Fruit fly (Drosophila melanogaster) whole organism, embryonic: ENCODE data around the gene CG9184.

Experiments
- CG10274 ChIP-seq: fragments of 200-800 bp; sonication (Bioruptor generic); optimal IDR thresholded peaks from 3 replicates; lab custom pipeline; 2017; ENCODE audit warnings: missing biosample characterization, mild to moderate bottlenecking, missing genetic modification characterization
- CG10959 ChIP-seq: fragments of 200-800 bp; sonication (Bioruptor generic); IDR thresholded peaks from 2 replicates; pipeline ENCODE4 v1.3.6; 2022; ENCODE audit warnings: missing biosample characterization, missing genetic modification characterization
- CG11093 ChIP-seq: fragments of 200-800 bp; sonication (Bioruptor generic); IDR thresholded peaks from 3 replicates; pipeline ENCODE4 v1.3.6; 2022; ENCODE audit warnings: missing biosample characterization, missing genetic modification characterization
- CG11723 ChIP-seq: fragments of 200-800 bp; sonication (Bioruptor generic); optimal IDR thresholded peaks from 2 replicates; lab custom pipeline; 2017; ENCODE audit warnings: missing biosample characterization, mild to moderate bottlenecking, missing genetic modification characterization
- CG1233 ChIP-seq: fragments of 200-800 bp; sonication (Bioruptor generic); optimal IDR thresholded peaks from 4 replicates; lab custom pipeline; 2018; ENCODE audit warnings: missing biosample characterization, mild to moderate bottlenecking, missing genetic modification characterization
- CG13296 ChIP-seq: fragments of 200-800 bp; sonication (Bioruptor generic); optimal IDR thresholded peaks from 3 replicates; lab custom pipeline; 2018; ENCODE audit warnings: missing biosample characterization, mild to moderate bottlenecking, missing genetic modification characterization
- CG15269 ChIP-seq: fragments of 200-800 bp; sonication (Bioruptor generic); optimal IDR thresholded peaks from 2 replicates; lab custom pipeline; 2018; ENCODE audit warnings: missing biosample characterization, mild to moderate bottlenecking, missing genetic modification characterization, moderate library complexity
- CG17328 ChIP-seq: fragments of 200-800 bp; sonication (Bioruptor generic); IDR thresholded peaks from 2 replicates; pipeline ENCODE4 v1.3.6; 2022; ENCODE audit warnings: missing biosample characterization, missing genetic modification characterization
- CG18262 ChIP-seq: fragments of 200-800 bp; optimal IDR thresholded peaks from 3 replicates; lab custom pipeline; 2019; ENCODE audit warnings: missing biosample characterization, mild to moderate bottlenecking, missing genetic modification characterization, moderate library complexity
- CG18599 ChIP-seq: fragments of 200-800 bp; sonication (Bioruptor generic); optimal IDR thresholded peaks from 3 replicates; lab custom pipeline; 2017; ENCODE audit warnings: missing biosample characterization, missing genetic modification characterization, mild to moderate bottlenecking, moderate library complexity, missing genetic modification reagents
- CG2202 ChIP-seq: fragments of 200-800 bp; sonication (Bioruptor generic); optimal IDR thresholded peaks from 2 replicates; lab custom pipeline; 2018; ENCODE audit warnings: missing biosample characterization, mild to moderate bottlenecking, missing genetic modification characterization
- CG31365 ChIP-seq: fragments of 200-800 bp; sonication (Bioruptor generic); optimal IDR thresholded peaks from 2 replicates; lab custom pipeline; 2018; ENCODE audit warnings: missing biosample characterization, mild to moderate bottlenecking, missing genetic modification characterization
- CG3163 ChIP-seq: fragments of 200-800 bp; sonication (Bioruptor generic); optimal IDR thresholded peaks from 3 replicates; lab custom pipeline; 2016; ENCODE audit warnings: missing biosample characterization, missing genetic modification characterization
- CG4424 ChIP-seq: fragments of 200-800 bp; sonication (Bioruptor generic); optimal IDR thresholded peaks from 3 replicates; lab custom pipeline; 2016; ENCODE audit warnings: missing biosample characterization, missing genetic modification characterization
- CG4707 ChIP-seq: fragments of 200-800 bp; sonication (Bioruptor generic); optimal IDR thresholded peaks from 2 replicates; lab custom pipeline; 2018; ENCODE audit warnings: missing biosample characterization, mild to moderate bottlenecking, missing genetic modification characterization, moderate library complexity
- CG7987 ChIP-seq: fragments of 200-800 bp; sonication (Bioruptor generic); optimal IDR thresholded peaks from 2 replicates; lab custom pipeline; 2018; ENCODE audit warnings: missing biosample characterization, mild to moderate bottlenecking, missing genetic modification characterization, moderate library complexity
- CHES-1-like ChIP-seq: fragments of 200-800 bp; sonication (Bioruptor generic); optimal IDR thresholded peaks from 2 replicates; lab custom pipeline; 2016; ENCODE audit warnings: missing biosample characterization, missing genetic modification characterization
- Dek ChIP-seq: fragments of 200-800 bp; sonication (Bioruptor generic); optimal IDR thresholded peaks from 3 replicates; lab custom pipeline; 2019; ENCODE audit warnings: missing biosample characterization, mild to moderate bottlenecking, missing genetic modification characterization, moderate library complexity
- Dll ChIP-seq: fragments of 200-800 bp; sonication (Bioruptor generic); IDR thresholded peaks from 4 replicates; pipeline ENCODE4 v1.3.6; 2022; ENCODE audit warnings: missing biosample characterization, missing genetic modification characterization; ENCODE audit not compliant: partially characterized antibody
- Lim3 ChIP-seq: fragments of 200-800 bp; sonication (Bioruptor generic); IDR thresholded peaks from 2 replicates; pipeline ENCODE4 v1.3.6; 2022; ENCODE audit warnings: missing biosample characterization, missing genetic modification characterization
- Mad ChIP-seq: fragments of 200-800 bp; sonication (Bioruptor generic); optimal IDR thresholded peaks from 2 replicates; lab custom pipeline; 2016; ENCODE audit warnings: missing biosample characterization, missing genetic modification characterization
- Opbp ChIP-seq: fragments of 200-800 bp; sonication (Bioruptor generic); IDR thresholded peaks from 3 replicates; pipeline ENCODE4 v1.3.6; 2022; ENCODE audit warnings: missing biosample characterization, missing genetic modification characterization; ENCODE audit not compliant: partially characterized antibody
- Rfx ChIP-seq: fragments of 200-800 bp; sonication (Bioruptor generic); IDR thresholded peaks from 2 replicates; pipeline ENCODE4 v1.3.6; 2022; ENCODE audit warnings: missing biosample characterization, missing genetic modification characterization
- Rx ChIP-seq: fragments of 200-800 bp; sonication (Bioruptor generic); IDR thresholded peaks from 2 replicates; pipeline ENCODE4 v1.3.6; 2022; ENCODE audit warnings: missing biosample characterization, missing genetic modification characterization
- al ChIP-seq: fragments of 200-800 bp; sonication (Bioruptor generic); IDR thresholded peaks from 2 replicates; pipeline ENCODE4 v1.3.6; 2022; ENCODE audit warnings: missing biosample characterization, missing genetic modification characterization
- aop ChIP-seq: fragments of 200-800 bp; sonication (Bioruptor generic); IDR thresholded peaks from 2 replicates; pipeline ENCODE4 v1.3.6; 2022; ENCODE audit warnings: missing biosample characterization, missing genetic modification characterization
- ato ChIP-seq: fragments of 200-800 bp; sonication (Bioruptor generic); IDR thresholded peaks from 2 replicates; pipeline ENCODE4 v1.3.6; 2022; ENCODE audit warnings: missing biosample characterization, missing genetic modification characterization; ENCODE audit not compliant: partially characterized antibody
- bsh ChIP-seq, 2 experiments: fragments of 200-800 bp; sonication (Bioruptor generic); optimal IDR thresholded peaks; 2 replicates each; lab custom pipeline; 2017 to 2018; ENCODE audit warnings: mild to moderate bottlenecking in 2 of 2, missing biosample characterization in 2 of 2, missing genetic modification characterization in 2 of 2, moderate library complexity in 1 of 2
- btn ChIP-seq: fragments of 200-800 bp; sonication (Bioruptor generic); optimal IDR thresholded peaks from 2 replicates; lab custom pipeline; 2016; ENCODE audit warnings: missing biosample characterization, missing genetic modification characterization
- crp ChIP-seq, 2 experiments: fragments of 200-800 bp; sonication (Bioruptor generic); optimal IDR thresholded peaks; 2 replicates in 1 of 2; 3 replicates in 1 of 2; lab custom pipeline; 2017; ENCODE audit warnings: missing biosample characterization in 2 of 2, missing genetic modification characterization in 2 of 2, mild to moderate bottlenecking in 1 of 2, moderate library complexity in 1 of 2
- cwo ChIP-seq: fragments of 200-800 bp; sonication (Bioruptor generic); optimal IDR thresholded peaks from 3 replicates; lab custom pipeline; 2017; ENCODE audit warnings: missing biosample characterization, missing genetic modification characterization, mild to moderate bottlenecking, moderate library complexity, missing genetic modification reagents
- da ChIP-seq: fragments of 200-800 bp; sonication (Bioruptor generic); optimal IDR thresholded peaks from 2 replicates; lab custom pipeline; 2016; ENCODE audit warnings: missing biosample characterization, missing genetic modification characterization
- dan ChIP-seq: fragments of 200-800 bp; sonication (Bioruptor generic); IDR thresholded peaks from 2 replicates; pipeline ENCODE4 v1.3.6; 2022; ENCODE audit warnings: missing biosample characterization, missing genetic modification characterization
- exex ChIP-seq: fragments of 200-800 bp; sonication (Bioruptor generic); optimal IDR thresholded peaks from 4 replicates; lab custom pipeline; 2018; ENCODE audit warnings: missing biosample characterization, mild to moderate bottlenecking, missing genetic modification characterization, moderate library complexity
- gcm ChIP-seq: fragments of 200-800 bp; sonication (Bioruptor generic); optimal IDR thresholded peaks from 2 replicates; lab custom pipeline; 2019; ENCODE audit warnings: missing biosample characterization, mild to moderate bottlenecking, missing genetic modification characterization, moderate library complexity
- gcm2 ChIP-seq: fragments of 200-800 bp; sonication (Bioruptor generic); optimal IDR thresholded peaks from 2 replicates; lab custom pipeline; 2016; ENCODE audit warnings: missing biosample characterization, missing genetic modification characterization
- gfzf ChIP-seq: fragments of 200-800 bp; sonication (Bioruptor generic); optimal IDR thresholded peaks from 2 replicates; lab custom pipeline; 2016; ENCODE audit warnings: missing biosample characterization, mild to moderate bottlenecking, missing genetic modification characterization, moderate library complexity
- gro ChIP-seq: fragments of 200-800 bp; sonication (Bioruptor generic); optimal IDR thresholded peaks from 2 replicates; lab custom pipeline; 2016; ENCODE audit warnings: missing biosample characterization, missing genetic modification characterization
- gt ChIP-seq: fragments of 200-800 bp; sonication (Bioruptor generic); IDR thresholded peaks from 2 replicates; pipeline ENCODE4 v1.3.6; 2022; ENCODE audit warnings: missing biosample characterization, missing genetic modification characterization
- ham ChIP-seq: fragments of 200-800 bp; sonication (Bioruptor generic); IDR thresholded peaks from 2 replicates; pipeline ENCODE4 v1.3.6; 2022; ENCODE audit warnings: missing biosample characterization, missing genetic modification characterization
- lola ChIP-seq, 3 experiments: fragments of >200 bp in 2 of 3; fragments of 200-800 bp in 1 of 3; sonication (Bioruptor generic) in 1 of 3; optimal IDR thresholded peaks; 2 replicates each; lab custom pipeline; 2017 to 2019; ENCODE audit warnings: missing biosample characterization in 3 of 3, missing genetic modification characterization in 3 of 3, mild to moderate bottlenecking in 1 of 3, moderate library complexity in 1 of 3
- org-1 ChIP-seq: fragments of 200-800 bp; sonication (Bioruptor generic); optimal IDR thresholded peaks from 2 replicates; lab custom pipeline; 2017; ENCODE audit warnings: missing biosample characterization, missing genetic modification characterization
- pan ChIP-seq, 4 experiments: fragments of >200 bp in 3 of 4; fragments of 200-800 bp in 1 of 4; sonication (Bioruptor generic) in 1 of 4; optimal IDR thresholded peaks in 3 of 4; IDR thresholded peaks in 1 of 4; 2 replicates each; pipeline versions ENCODE4 v1.3.6 to Lab custom; 2017 to 2022; ENCODE audit warnings: missing biosample characterization in 2 of 4, missing genetic modification characterization in 2 of 4, mixed read lengths in 1 of 4
- pb ChIP-seq: fragments of 200-800 bp; sonication (Bioruptor generic); optimal IDR thresholded peaks from 3 replicates; lab custom pipeline; 2016; ENCODE audit warnings: missing biosample characterization, missing genetic modification characterization
- ro ChIP-seq: fragments of 200-800 bp; sonication (Bioruptor generic); IDR thresholded peaks from 2 replicates; pipeline ENCODE4 v1.3.6; 2022; ENCODE audit warnings: missing biosample characterization, missing genetic modification characterization
- run ChIP-seq: fragments of 200-800 bp; sonication (Bioruptor generic); optimal IDR thresholded peaks from 3 replicates; lab custom pipeline; 2018; ENCODE audit warnings: missing biosample characterization, mild to moderate bottlenecking, missing genetic modification characterization
- seq ChIP-seq: fragments of 200-800 bp; sonication (Bioruptor generic); IDR thresholded peaks from 2 replicates; pipeline ENCODE4 v1.3.6; 2022; ENCODE audit warnings: missing biosample characterization, missing genetic modification characterization

The CG9184 gene

dm6 chr3L:1319097-1319725 lies 3.4 kb downstream of the CG9184 start (continued):
- TF ChIP-seq pan (optimal IDR thresholded peaks at IDR 0.05; lab: Kevin White, UChicago) (no peak), pan (GFP tag; optimal IDR thresholded peaks at IDR 0.05 in 1 of 2, IDR thresholded peaks at IDR 0.05 in 1 of 2) (peak in 1 of 2 experiments; percentile 82), CG17328 (GFP tag; lab: Robert Waterston, UW) (peak; percentile 86), CG10959 (peak; percentile 75), CG2202 (tag; lab: Kevin White, UChicago) (peak; percentile 43), gcm2 (GFP tag; lab: Kevin White, UChicago) (peak; percentile 64), CG11093 (GFP tag; lab: Robert Waterston, UW) (peak; percentile 66; the same call in 2 of the 3 replicates), gfzf (GFP tag; lab: Kevin White, UChicago) (peak; percentile 2), exex (tag; lab: Kevin White, UChicago) (no peak), CG31365 (peak; percentile 39), ham (GFP tag; lab: Robert Waterston, UW) (no peak), crp (GFP tag; optimal IDR thresholded peaks at IDR 0.05; lab: Kevin White, UChicago) (peak in 1 of 2 experiments; percentile 23), CG18599 (GFP tag; lab: Kevin White, UChicago) (peak; percentile 69), lola (GFP tag; optimal IDR thresholded peaks at IDR 0.05; lab: Kevin White, UChicago) (peak in 1 of 3 experiments; percentile 69), CHES-1-like (GFP tag; lab: Kevin White, UChicago) (peak; percentile 33), ato (GFP tag; lab: Robert Waterston, UW) (no peak), CG4424 (GFP tag; lab: Kevin White, UChicago) (peak; percentile 84), btn (GFP tag; lab: Kevin White, UChicago) (peak; percentile 63), CG11723 (GFP tag; lab: Kevin White, UChicago) (peak; percentile 70), Rx (peak; percentile 71), ro (peak; percentile 45; the same call in 1 of the 2 replicates), pb (GFP tag; lab: Kevin White, UChicago) (peak; percentile 54), Dek (tag; lab: Kevin White, UChicago) (peak; percentile 55), CG15269 (tag; lab: Kevin White, UChicago) (peak; percentile 73), Lim3 (GFP tag; lab: Robert Waterston, UW) (peak; percentile 58; the same call in 1 of the 2 replicates), gro (GFP tag; lab: Kevin White, UChicago) (no peak), cwo (GFP tag; lab: Kevin White, UChicago) (peak; percentile 9), Opbp (GFP tag; lab: Robert Waterston, UW) (no peak), seq (peak; percentile 58; the same call in 1 of the 2 replicates), CG13296 (GFP tag; lab: Kevin White, UChicago) (peak; percentile 26), da (GFP tag; lab: Kevin White, UChicago) (peak; percentile 20), run (peak; percentile 73), dan (GFP tag; lab: Robert Waterston, UW) (no peak; the same call in 1 of the 2 replicates), al (GFP tag; lab: Robert Waterston, UW) (0 out of 2 replicates have a peak, but pooled peaks have one; percentile 9), CG3163 (GFP tag; lab: Kevin White, UChicago) (peak; percentile 27), CG18262 (peak; percentile 82), Rfx (GFP tag; lab: Robert Waterston, UW) (peak; percentile 51), CG10274 (GFP tag; lab: Kevin White, UChicago) (peak; percentile 10), Mad (GFP tag; lab: Kevin White, UChicago) (peak; percentile 63), bsh (GFP tag; optimal IDR thresholded peaks at IDR 0.05; lab: Kevin White, UChicago) (peak; percentile 89 to 94), Dll (GFP tag; lab: Robert Waterston, UW) (no peak), gcm (GFP tag; lab: Kevin White, UChicago) (peak; percentile 68), CG4707 (GFP tag; lab: Kevin White, UChicago) (peak; percentile 76), gt (GFP tag; lab: Robert Waterston, UW) (peak; percentile 38; the same call in 1 of the 2 replicates), aop (GFP tag; lab: Robert Waterston, UW) (peak; percentile 62; the same call in 1 of the 2 replicates), CG1233 (GFP tag; lab: Kevin White, UChicago) (peak; percentile 64), CG7987 (GFP tag; lab: Kevin White, UChicago) (peak; percentile 5), org-1 (GFP tag; lab: Kevin White, UChicago) (peak; percentile 56)
